Fruit fly (Drosophila melanogaster): ENCODE data around the gene CG8944.
A peak's percentile ranks its signal among the peaks of the same experiment; 100 is the strongest.

The CG8944 gene

DNA sequence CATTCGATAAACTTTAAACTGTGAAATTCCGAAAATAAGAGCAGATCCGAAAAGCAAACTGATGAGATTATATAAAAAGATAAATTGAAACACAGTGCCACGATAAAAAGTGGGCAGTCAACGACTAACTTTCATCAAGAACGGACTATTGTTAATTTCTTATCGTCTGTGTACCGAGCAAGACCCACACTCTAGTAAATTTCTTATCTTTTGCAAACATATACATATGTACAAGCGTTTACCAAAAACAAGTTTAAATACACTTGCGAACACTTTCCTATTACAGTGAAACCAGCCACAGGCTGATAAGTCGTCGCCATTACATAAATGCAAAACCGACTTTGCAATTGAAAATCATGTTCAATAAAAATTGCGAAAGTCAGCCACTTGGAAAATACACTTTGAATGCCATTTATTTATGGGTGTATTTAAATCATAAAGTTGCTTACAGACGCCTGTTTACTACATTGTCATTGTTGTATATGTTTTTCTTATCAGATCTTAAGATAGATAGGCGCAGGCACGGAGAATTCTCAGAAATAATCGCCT lies 12.7 kb upstream of the CG8944 start:
- TF ChIP-seq CG8301 (tag; optimal IDR thresholded peaks at IDR 0.05) (no peak), D1 (tag; optimal IDR thresholded peaks at IDR 0.05) (no peak), CG32121 (GFP tag; IDR thresholded peaks at IDR 0.05) (no peak), CG13204 (GFP tag; optimal IDR thresholded peaks at IDR 0.05) (no peak), Pif1B (GFP tag; optimal IDR thresholded peaks at IDR 0.05) (no peak), CG8159 (tag; optimal IDR thresholded peaks at IDR 0.05) (no peak)

DNA sequence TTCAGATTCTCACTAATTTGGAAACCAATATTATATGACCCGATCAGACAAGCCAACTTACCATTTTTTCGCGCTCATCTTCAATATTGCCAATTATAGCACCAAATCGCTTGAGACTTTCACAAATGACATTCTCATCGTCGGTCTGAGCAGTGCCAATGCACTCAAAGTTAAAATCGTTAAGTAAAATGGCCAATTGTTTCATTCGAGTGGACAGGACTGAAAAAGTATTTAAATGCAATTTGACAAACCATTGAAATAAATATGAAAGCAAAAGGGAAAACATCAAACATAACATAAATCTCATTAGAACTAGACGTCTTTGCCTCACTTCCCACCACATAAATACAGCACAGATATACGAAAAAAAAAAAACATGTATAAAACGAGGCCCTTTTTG lies 10.0 kb upstream of the CG8944 start, which contains the start of gene CG8260:
Gene CG8260, plus strand, starts transcription at position 301 of the 400 bp plus-strand sequence.
- TF ChIP-seq Ets98B (GFP tag; IDR thresholded peaks at IDR 0.05) (no peak), Snoo (tag; optimal IDR thresholded peaks at IDR 0.05) (no peak), rn (GFP tag; IDR thresholded peaks at IDR 0.05) (no peak), CG9948 (tag; optimal IDR thresholded peaks at IDR 0.05) (no peak), CG14655 (GFP tag; optimal IDR thresholded peaks at IDR 0.05) (no peak)

DNA sequence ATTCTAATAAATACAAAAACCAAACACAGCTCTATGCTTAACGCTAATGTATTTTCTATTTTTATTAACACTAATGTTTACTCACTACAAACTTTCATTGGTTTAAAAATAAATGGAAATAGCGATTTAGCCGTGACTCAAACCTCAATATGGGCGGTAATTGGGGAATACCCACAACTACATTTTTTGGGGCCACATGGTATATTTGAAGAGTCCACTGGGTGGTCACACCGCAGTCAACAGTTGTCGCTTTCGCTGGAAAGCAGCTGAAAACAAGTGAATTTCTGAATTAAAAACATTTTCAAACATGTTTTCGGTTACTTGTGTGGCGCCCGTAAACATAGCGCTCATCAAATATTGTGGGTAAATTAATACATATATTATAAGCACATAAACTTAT lies 2.9 kb upstream of the CG8944 start, which contains the start of gene Mvd:
Gene Mvd, plus strand, starts transcription at position 222 of the 400 bp plus-strand sequence.
- no peak for TF ChIP-seq EcR (GFP tag; optimal IDR thresholded peaks at IDR 0.05)
- no peak for TF ChIP-seq CG32121 (GFP tag; IDR thresholded peaks at IDR 0.05)
- no peak for TF ChIP-seq CG10348 (GFP tag; IDR thresholded peaks at IDR 0.05)
- no peak for TF ChIP-seq CG34367 (tag; optimal IDR thresholded peaks at IDR 0.05)
- TF ChIP-seq Ets98B (GFP tag; IDR thresholded peaks at IDR 0.05): no peak
- TF ChIP-seq CG4496 (GFP tag; IDR thresholded peaks at IDR 0.05): no peak
- no peak for TF ChIP-seq CG8301 (tag; optimal IDR thresholded peaks at IDR 0.05)
- no peak for TF ChIP-seq CG14655 (GFP tag; optimal IDR thresholded peaks at IDR 0.05)
- no peak for TF ChIP-seq Pif1B (GFP tag; optimal IDR thresholded peaks at IDR 0.05)
- no peak for TF ChIP-seq CG9948 (tag; optimal IDR thresholded peaks at IDR 0.05)
- no peak for TF ChIP-seq CG8159 (tag; optimal IDR thresholded peaks at IDR 0.05)
- no peak for TF ChIP-seq fd96Ca (GFP tag; IDR thresholded peaks at IDR 0.05)
- TF ChIP-seq Pif1A (GFP tag; optimal IDR thresholded peaks at IDR 0.05): no peak
- no peak for TF ChIP-seq CG13204 (GFP tag; optimal IDR thresholded peaks at IDR 0.05)
- TF ChIP-seq gl (tag; optimal IDR thresholded peaks at IDR 0.05): no peak

DNA sequence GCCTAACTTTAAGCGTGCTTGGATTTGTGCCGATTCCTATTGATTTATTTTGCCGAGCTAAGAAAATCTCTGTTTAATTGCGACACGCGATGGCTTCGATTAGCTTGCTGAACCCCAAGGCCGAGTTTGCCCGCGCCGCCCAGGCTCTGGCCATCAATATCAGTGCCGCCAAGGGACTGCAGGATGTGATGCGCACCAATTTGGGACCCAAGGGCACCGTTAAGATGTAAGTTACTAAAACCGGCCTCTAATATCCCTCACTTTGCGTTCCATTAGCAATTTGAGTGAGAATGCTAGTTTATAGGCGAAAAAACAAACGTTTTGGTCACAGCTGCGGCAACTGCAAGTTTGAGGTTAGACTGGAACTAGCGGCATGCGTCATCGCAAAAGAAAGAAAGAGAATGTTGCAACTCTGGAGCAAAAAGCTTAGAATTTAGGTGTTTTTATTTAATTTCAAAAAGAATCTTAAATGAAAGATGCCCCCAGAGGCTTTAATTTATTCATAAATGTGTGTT lies 708 bp upstream of the CG8944 start:
- TF ChIP-seq Snoo (tag; optimal IDR thresholded peaks at IDR 0.05) (no peak), fd96Ca (GFP tag; IDR thresholded peaks at IDR 0.05) (no peak), CG9948 (tag; optimal IDR thresholded peaks at IDR 0.05) (no peak), CG15710 (tag; optimal IDR thresholded peaks at IDR 0.05) (no peak), CG17806 (tag; optimal IDR thresholded peaks at IDR 0.05) (no peak), CG8301 (tag; optimal IDR thresholded peaks at IDR 0.05) (no peak), CG34367 (tag; optimal IDR thresholded peaks at IDR 0.05) (no peak), CG8159 (tag; optimal IDR thresholded peaks at IDR 0.05) (no peak), CG14655 (GFP tag; optimal IDR thresholded peaks at IDR 0.05) (no peak), Ets98B (GFP tag; IDR thresholded peaks at IDR 0.05) (no peak), CG12605 (GFP tag; IDR thresholded peaks at IDR 0.05) (no peak), CG13204 (GFP tag; optimal IDR thresholded peaks at IDR 0.05) (no peak), Pif1A (GFP tag; optimal IDR thresholded peaks at IDR 0.05) (no peak), gl (tag; optimal IDR thresholded peaks at IDR 0.05) (no peak), rn (GFP tag; IDR thresholded peaks at IDR 0.05) (no peak)

DNA sequence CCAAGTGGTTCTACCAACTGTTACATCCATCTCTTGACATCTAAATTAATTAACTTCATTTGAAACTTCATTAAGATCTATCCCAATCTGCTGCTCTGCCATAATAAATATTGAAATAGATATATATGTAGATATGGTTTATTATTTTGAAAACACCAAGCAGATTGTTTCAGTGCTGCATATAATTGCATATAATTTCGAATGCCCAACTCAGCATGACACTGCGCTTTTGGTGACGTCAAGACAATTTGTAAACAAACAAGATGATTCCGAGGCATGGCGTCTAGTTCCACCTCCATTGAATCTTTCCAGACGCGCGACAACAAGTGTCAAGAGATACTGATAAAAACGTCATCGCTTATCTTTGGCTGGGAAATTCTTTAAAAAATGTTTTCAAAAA lies 5.2 kb downstream of the CG8944 start:
- no peak for TF ChIP-seq CG17806 (tag; optimal IDR thresholded peaks at IDR 0.05)

DNA sequence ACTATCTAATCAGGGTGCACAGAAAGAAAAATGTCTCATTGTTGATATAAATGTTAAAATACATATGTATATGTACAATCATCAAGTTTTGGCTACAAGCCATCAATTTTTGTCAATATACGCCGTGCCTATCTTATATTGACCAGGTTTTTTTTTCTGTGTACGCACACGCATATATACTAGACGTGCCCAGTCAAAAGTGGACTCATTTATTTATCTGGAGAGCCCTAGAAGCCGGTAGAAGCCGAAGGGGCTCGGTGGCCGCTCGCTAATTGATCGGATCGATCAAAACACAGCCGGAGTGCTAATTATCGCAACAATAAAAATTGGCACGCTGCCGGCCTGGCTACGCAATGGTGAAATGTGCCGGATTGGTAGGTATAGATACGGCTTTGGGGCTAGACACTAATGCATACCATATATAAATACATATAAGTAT lies 5.7 kb downstream of the CG8944 start:
- TF ChIP-seq Ets98B (GFP tag; IDR thresholded peaks at IDR 0.05) (peak; percentile 68), CG12605 (GFP tag; IDR thresholded peaks at IDR 0.05) (0 out of 2 replicates have a peak, but pooled peaks have one; percentile 44), CG14655 (GFP tag; optimal IDR thresholded peaks at IDR 0.05) (no peak), CG4496 (GFP tag; IDR thresholded peaks at IDR 0.05) (peak; percentile 84), CG15710 (tag; optimal IDR thresholded peaks at IDR 0.05) (peak; percentile 13), CG17806 (tag; optimal IDR thresholded peaks at IDR 0.05) (peak; percentile 60), CG13204 (GFP tag; optimal IDR thresholded peaks at IDR 0.05) (no peak), EcR (GFP tag; optimal IDR thresholded peaks at IDR 0.05) (no peak), CG10348 (GFP tag; IDR thresholded peaks at IDR 0.05) (no peak), D1 (tag; optimal IDR thresholded peaks at IDR 0.05) (no peak), CG8301 (tag; optimal IDR thresholded peaks at IDR 0.05) (peak; percentile 45), fd96Ca (GFP tag; IDR thresholded peaks at IDR 0.05) (peak; percentile 70; the same call in 1 of the 3 replicates), CG34367 (tag; optimal IDR thresholded peaks at IDR 0.05) (no peak), CG8159 (tag; optimal IDR thresholded peaks at IDR 0.05) (peak; percentile 38), Pif1B (GFP tag; optimal IDR thresholded peaks at IDR 0.05) (peak; percentile 56), gl (tag; optimal IDR thresholded peaks at IDR 0.05) (no peak), CG32121 (GFP tag; IDR thresholded peaks at IDR 0.05) (peak; percentile 74; the same call in 1 of the 2 replicates), Snoo (tag; optimal IDR thresholded peaks at IDR 0.05) (peak; percentile 26), rn (GFP tag; IDR thresholded peaks at IDR 0.05) (no peak; the same call in 1 of the 2 replicates), CG9948 (tag; optimal IDR thresholded peaks at IDR 0.05) (peak; percentile 44), Pif1A (GFP tag; optimal IDR thresholded peaks at IDR 0.05) (peak; percentile 45)

All from whole organism, pupa.